Worm (Caenorhabditis elegans): ENCODE results near the gene ZC53.2.

ZC53.2 gene

ce11 chrX:1880665-1881064 is 43.4 kb downstream of the ZC53.2 start (continued):
- TF ChIP-seq dpl-1 (GFP tag; optimal IDR thresholded peaks at IDR 0.05) (peak in 1 of 3 experiments; percentile 33), ceh-90 (tag; optimal IDR thresholded peaks at IDR 0.05) (no peak), ceh-8 (GFP tag; optimal IDR thresholded peaks at IDR 0.05) (peak; percentile 62), elt-2 (tag; optimal IDR thresholded peaks at IDR 0.05) (no peak), elt-3 (tag; optimal IDR thresholded peaks at IDR 0.05) (no peak), nhr-85 (tag) (peak; percentile 71), tlp-1 (tag; optimal IDR thresholded peaks at IDR 0.05) (no peak), ztf-11 (tag; optimal IDR thresholded peaks at IDR 0.05) (peak in 1 of 2 experiments; percentile 29), skn-1 (tag; optimal IDR thresholded peaks at IDR 0.05) (peak; percentile 92), snpc-4 (tag; optimal IDR thresholded peaks at IDR 0.05) (peak; percentile 60), unc-62 (GFP tag; optimal IDR thresholded peaks at IDR 0.05) (no peak)
